Fruit fly (Drosophila melanogaster) whole organism, wandering third instar larva: ENCODE data around the gene CG4645.
A peak's percentile ranks its signal among the peaks of the same experiment; 100 is the strongest.

ENCODE experiments used
- Abd-B ChIP-seq: fragments of >200 bp; optimal IDR thresholded peaks from 2 replicates; lab custom pipeline; 2017; ENCODE audit warnings: missing biosample characterization, missing genetic modification characterization
- CG9705 ChIP-seq: fragments of 200-800 bp; sonication (Bioruptor generic); optimal IDR thresholded peaks from 2 replicates; lab custom pipeline; 2018; ENCODE audit warnings: missing biosample characterization, mild to moderate bottlenecking, missing genetic modification characterization
- CrebA ChIP-seq: fragments of 200-800 bp; sonication (Bioruptor generic); optimal IDR thresholded peaks from 2 replicates; lab custom pipeline; 2016; ENCODE audit warnings: missing biosample characterization, mild to moderate bottlenecking, missing genetic modification characterization, borderline replicate concordance
- Dfd ChIP-seq: fragments of >200 bp; optimal IDR thresholded peaks from 2 replicates; lab custom pipeline; 2017; ENCODE audit warnings: missing biosample characterization, missing genetic modification characterization
- Dif ChIP-seq: fragments of 200-275, 200-300 bp; sonication (Bioruptor generic); optimal IDR thresholded peaks from 2 replicates; lab custom pipeline; 2018; ENCODE audit warnings: missing biosample characterization, missing genetic modification characterization; ENCODE audit not compliant: partially characterized antibody
- HLH106 ChIP-seq: fragments of 200-800 bp; optimal IDR thresholded peaks from 3 replicates; lab custom pipeline; 2019; ENCODE audit warnings: missing biosample characterization, mild to moderate bottlenecking, missing genetic modification characterization, moderate library complexity
- Hnf4 ChIP-seq: fragments of 200-800 bp; sonication (Bioruptor generic); optimal IDR thresholded peaks from 2 replicates; lab custom pipeline; 2016; ENCODE audit warnings: missing biosample characterization, mild to moderate bottlenecking, missing genetic modification characterization
- Hr78 ChIP-seq: fragments of >200 bp; optimal IDR thresholded peaks from 2 replicates; lab custom pipeline; 2017; ENCODE audit warnings: missing biosample characterization, missing genetic modification characterization
- Hr83 ChIP-seq: fragments of 200-300 bp; sonication (Bioruptor generic); optimal IDR thresholded peaks from 2 replicates; lab custom pipeline; 2016; ENCODE audit warnings: missing biosample characterization, mild to moderate bottlenecking, missing genetic modification characterization, moderate library complexity; ENCODE audit not compliant: poor library complexity, severe bottlenecking
- Jra ChIP-seq: sonication (Bioruptor generic); optimal IDR thresholded peaks from 2 replicates; lab custom pipeline; 2016; ENCODE audit warnings: missing biosample characterization, missing genetic modification characterization
- Mio ChIP-seq: sonication (Bioruptor generic); optimal IDR thresholded peaks from 2 replicates; lab custom pipeline; 2016; ENCODE audit warnings: missing biosample characterization, missing genetic modification characterization
- Myc ChIP-seq: fragments of >200 bp; optimal IDR thresholded peaks from 2 replicates; lab custom pipeline; 2017
- N ChIP-seq: fragments of >200 bp; optimal IDR thresholded peaks from 2 replicates; lab custom pipeline; 2018; ENCODE audit warnings: missing biosample characterization, missing external identifiers, missing genetic modification characterization
- OdsH ChIP-seq: fragments of 200-800 bp; sonication (Bioruptor generic); optimal IDR thresholded peaks from 2 replicates; lab custom pipeline; 2016; ENCODE audit warnings: missing biosample characterization, mild to moderate bottlenecking, missing genetic modification characterization
- Rel ChIP-seq, 2 experiments: fragments of 200-800 bp; sonication (Bioruptor generic) in 1 of 2; optimal IDR thresholded peaks; 2 replicates in 1 of 2; 3 replicates in 1 of 2; lab custom pipeline; 2016 to 2019; ENCODE audit warnings: mild to moderate bottlenecking in 2 of 2, missing biosample characterization in 2 of 2, missing genetic modification characterization in 2 of 2, moderate library complexity in 1 of 2
- Sp1 ChIP-seq: fragments of 200-800 bp; sonication (Bioruptor generic); optimal IDR thresholded peaks from 3 replicates; lab custom pipeline; 2019; ENCODE audit warnings: missing biosample characterization, mild to moderate bottlenecking, missing genetic modification characterization, moderate library complexity
- Vsx2 ChIP-seq: fragments of 200-300, 225-300 bp; sonication (Bioruptor generic); optimal IDR thresholded peaks from 2 replicates; lab custom pipeline; 2018; ENCODE audit warnings: missing biosample characterization, missing genetic modification characterization; ENCODE audit not compliant: partially characterized antibody
- br ChIP-seq: fragments of 200-800 bp; sonication (Bioruptor generic); optimal IDR thresholded peaks from 2 replicates; lab custom pipeline; 2016; ENCODE audit warnings: missing biosample characterization, missing genetic modification characterization
- brk ChIP-seq: fragments of 200-800 bp; sonication (Bioruptor generic); optimal IDR thresholded peaks from 2 replicates; lab custom pipeline; 2016; ENCODE audit warnings: missing biosample characterization, mild to moderate bottlenecking, missing genetic modification characterization
- dl ChIP-seq, 2 experiments: fragments of 175-275, 200-275 bp in 1 of 2; fragments of 200-275 bp in 1 of 2; sonication (Bioruptor generic); optimal IDR thresholded peaks; lab custom pipeline; 2018; ENCODE audit warnings: mild to moderate bottlenecking in 2 of 2, missing biosample characterization in 2 of 2, missing genetic modification characterization in 2 of 2, moderate library complexity in 2 of 2; ENCODE audit not compliant: partially characterized antibody in 2 of 2, insufficient read depth in 1 of 2
- dmrt93B ChIP-seq: fragments of 200-800 bp; sonication (Bioruptor generic); optimal IDR thresholded peaks from 2 replicates; lab custom pipeline; 2018; ENCODE audit warnings: missing biosample characterization, mild to moderate bottlenecking, missing genetic modification characterization
- dsf ChIP-seq: sonication (Bioruptor generic); optimal IDR thresholded peaks from 2 replicates; lab custom pipeline; 2016; ENCODE audit warnings: missing biosample characterization, missing genetic modification characterization, borderline replicate concordance
- ey ChIP-seq: fragments of 200-800 bp; sonication (Bioruptor generic); optimal IDR thresholded peaks from 2 replicates; lab custom pipeline; 2016; ENCODE audit warnings: missing biosample characterization, missing genetic modification characterization
- foxo ChIP-seq, 2 experiments: fragments of 200-800 bp; sonication (Bioruptor generic); optimal IDR thresholded peaks; 2 replicates in 1 of 2; 3 replicates in 1 of 2; lab custom pipeline; 2016 to 2017; ENCODE audit warnings: missing biosample characterization in 2 of 2, missing genetic modification characterization in 2 of 2
- fru ChIP-seq: fragments of 200-800 bp; sonication (Bioruptor generic); optimal IDR thresholded peaks from 3 replicates; lab custom pipeline; 2016; ENCODE audit warnings: missing biosample characterization, mild to moderate bottlenecking, missing genetic modification characterization
- h ChIP-seq: fragments of 200-800 bp; sonication (Bioruptor generic); optimal IDR thresholded peaks from 3 replicates; lab custom pipeline; 2016; ENCODE audit warnings: missing biosample characterization, mild to moderate bottlenecking, missing genetic modification characterization
- pan ChIP-seq: fragments of >200 bp; optimal IDR thresholded peaks from 2 replicates; lab custom pipeline; 2017
- psq ChIP-seq: fragments of 200-800 bp; sonication (Bioruptor generic); optimal IDR thresholded peaks from 3 replicates; lab custom pipeline; 2017; ENCODE audit warnings: missing biosample characterization, mild to moderate bottlenecking, missing genetic modification characterization, moderate library complexity
- rgr ChIP-seq: fragments of 200-800 bp; sonication (Bioruptor generic); optimal IDR thresholded peaks from 3 replicates; lab custom pipeline; 2016; ENCODE audit warnings: missing biosample characterization, mild to moderate bottlenecking, missing genetic modification characterization
- sage ChIP-seq: fragments of 200-800 bp; sonication (Bioruptor generic); optimal IDR thresholded peaks from 2 replicates; lab custom pipeline; 2016; ENCODE audit warnings: missing biosample characterization, mild to moderate bottlenecking, missing genetic modification characterization
- sv ChIP-seq: fragments of 200-800 bp; sonication (Bioruptor generic); optimal IDR thresholded peaks from 3 replicates; lab custom pipeline; 2016; ENCODE audit warnings: missing biosample characterization, missing genetic modification characterization
- tai ChIP-seq: sonication (Bioruptor generic); optimal IDR thresholded peaks from 2 replicates; lab custom pipeline; 2016; ENCODE audit warnings: missing biosample characterization, missing genetic modification characterization
- usp ChIP-seq: fragments of >200 bp; optimal IDR thresholded peaks from 2 replicates; lab custom pipeline; 2017; ENCODE audit warnings: missing biosample characterization, missing genetic modification characterization
- woc ChIP-seq: sonication (Bioruptor generic); optimal IDR thresholded peaks from 2 replicates; lab custom pipeline; 2016; ENCODE audit warnings: missing biosample characterization, mild to moderate bottlenecking, missing genetic modification characterization

CG4645 gene

DNA sequence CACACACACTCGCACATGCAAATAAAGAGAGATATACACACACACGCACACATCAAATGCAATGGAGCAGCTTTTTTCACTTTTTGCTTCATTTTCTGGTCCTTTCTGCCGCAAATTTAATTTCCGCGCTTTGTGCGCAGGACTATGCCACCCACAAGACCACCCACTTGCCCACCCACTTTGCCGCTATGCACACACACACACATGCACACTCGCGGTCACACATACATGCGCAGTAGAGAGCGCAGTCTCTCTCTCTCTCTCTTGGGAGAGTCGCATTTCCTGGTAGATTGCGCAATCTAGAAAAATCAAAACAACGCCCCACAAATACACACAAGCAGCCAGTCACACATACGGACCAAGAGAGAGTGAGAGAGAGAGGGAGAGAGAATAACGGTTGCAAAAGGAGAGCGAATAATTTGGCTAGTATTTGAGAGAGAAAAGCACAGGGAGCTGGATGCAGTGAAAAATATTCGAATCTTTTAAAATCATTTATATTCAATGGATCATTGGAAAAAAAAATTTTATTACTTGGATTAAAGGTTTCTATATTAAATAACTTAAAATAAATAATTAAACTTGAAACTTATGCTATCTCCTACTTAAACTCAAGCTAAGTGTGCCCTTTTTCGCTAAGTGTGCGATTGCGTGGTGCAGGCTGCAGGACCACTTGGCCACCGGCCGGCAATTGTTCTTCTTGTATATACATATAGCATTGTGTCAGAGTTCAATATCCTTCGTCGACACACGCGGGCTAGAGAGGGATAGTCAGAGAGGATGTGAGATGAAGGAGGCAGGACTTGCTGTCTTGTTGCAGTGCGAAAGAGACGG lies 15.9 kb downstream of the CG4645 start:
- peak; percentile 37 for TF ChIP-seq Dfd
- no peak for TF ChIP-seq dl (GFP tag; optimal IDR thresholded peaks at IDR 0.05; lab: Kevin White, UChicago; ENCODE audit: insufficient read depth in 1 of 2, partially characterized antibody in 2 of 2)
- no peak for TF ChIP-seq Vsx2 (GFP tag; lab: Kevin White, UChicago)
- TF ChIP-seq sv (GFP tag; lab: Kevin White, UChicago) = peak; percentile 13
- TF ChIP-seq h (GFP tag; lab: Kevin White, UChicago) = peak; percentile 1
- no peak for TF ChIP-seq usp (GFP tag; lab: Kevin White, UChicago)
- no peak for TF ChIP-seq Hr78
- no peak for TF ChIP-seq br (GFP tag; lab: Kevin White, UChicago)
- TF ChIP-seq sage = no peak
- TF ChIP-seq foxo (GFP tag; optimal IDR thresholded peaks at IDR 0.05; lab: Kevin White, UChicago) = peak in 1 of 2 experiments; percentile 61
- peak; percentile 30 for TF ChIP-seq HLH106
- no peak for TF ChIP-seq woc (GFP tag; lab: Kevin White, UChicago)
- TF ChIP-seq psq (GFP tag; lab: Kevin White, UChicago) = peak; percentile 23
- no peak for TF ChIP-seq ey (GFP tag; lab: Kevin White, UChicago)
- no peak for TF ChIP-seq Mio
- TF ChIP-seq rgr = no peak
- peak; percentile 53 for TF ChIP-seq fru (GFP tag; lab: Kevin White, UChicago)
- no peak for TF ChIP-seq Jra (GFP tag; lab: Kevin White, UChicago)
- TF ChIP-seq CG9705 = no peak
- no peak for TF ChIP-seq N (GFP tag; lab: Kevin White, UChicago)
- peak; percentile 12 for TF ChIP-seq OdsH
- TF ChIP-seq Hr83 = no peak
- no peak for TF ChIP-seq Rel (GFP tag; optimal IDR thresholded peaks at IDR 0.05; lab: Kevin White, UChicago)
- no peak for TF ChIP-seq Rel (tag; optimal IDR thresholded peaks at IDR 0.05; lab: Kevin White, UChicago)
- TF ChIP-seq Dif (GFP tag; lab: Kevin White, UChicago) = no peak
- peak; percentile 44 for TF ChIP-seq Sp1
- no peak for TF ChIP-seq dsf (GFP tag; lab: Kevin White, UChicago)
- no peak for TF ChIP-seq tai
- TF ChIP-seq brk (GFP tag; lab: Kevin White, UChicago) = no peak
- no peak for TF ChIP-seq dmrt93B
- TF ChIP-seq Hnf4 (GFP tag; lab: Kevin White, UChicago) = no peak
- TF ChIP-seq Abd-B (GFP tag; lab: Kevin White, UChicago) = no peak

DNA sequence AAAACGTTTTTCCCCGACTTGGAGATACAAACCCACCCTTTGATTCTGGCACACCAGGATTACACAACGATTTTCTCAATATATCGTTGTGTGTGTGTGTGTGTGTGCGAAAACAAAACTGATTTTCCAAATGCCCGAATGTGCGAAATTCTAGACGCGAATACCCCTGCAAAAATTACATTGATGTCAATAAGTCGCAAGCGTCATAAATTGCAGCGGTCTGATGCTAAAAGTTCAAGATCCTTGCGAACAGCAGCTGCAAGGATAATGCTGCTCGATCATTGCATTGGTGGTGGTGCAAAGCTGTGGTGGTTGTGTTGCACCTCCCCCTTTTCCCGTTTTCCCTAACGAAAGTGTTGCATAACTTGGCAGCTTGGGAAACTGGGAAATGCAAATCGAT lies 17.9 kb downstream of the CG4645 start:
- TF ChIP-seq N (GFP tag; lab: Kevin White, UChicago) (no peak), Hr78 (no peak), CG9705 (no peak), tai (no peak), usp (GFP tag; lab: Kevin White, UChicago) (no peak), Sp1 (no peak), pan (no peak), foxo (GFP tag; optimal IDR thresholded peaks at IDR 0.05; lab: Kevin White, UChicago) (no peak), CrebA (GFP tag; lab: Kevin White, UChicago) (no peak), sv (GFP tag; lab: Kevin White, UChicago) (no peak), Myc (lab: Kevin White, UChicago) (no peak), dmrt93B (no peak), Dfd (no peak), fru (GFP tag; lab: Kevin White, UChicago) (no peak), sage (no peak)
- TF ChIP-seq, all 38 proteins: peak for 0

DNA sequence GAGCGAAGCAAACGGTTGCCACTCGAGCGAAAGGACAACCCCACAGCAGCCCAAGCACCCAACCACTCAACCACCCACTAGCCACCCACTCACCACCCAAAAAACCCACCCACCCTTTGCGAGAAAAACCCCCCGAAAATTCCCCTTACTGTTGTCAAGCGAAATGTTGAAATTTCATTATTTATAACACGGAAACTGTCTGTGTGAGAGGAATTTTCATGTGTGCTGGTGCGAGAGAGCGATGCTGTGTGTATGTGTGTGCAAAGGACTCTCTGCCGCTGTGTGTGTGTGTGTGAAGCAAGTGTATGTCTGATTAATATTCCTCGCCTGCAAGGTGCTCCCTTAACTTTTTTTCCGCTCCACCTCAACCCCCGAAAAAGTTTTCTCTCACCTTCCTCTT lies 20.1 kb downstream of the CG4645 start:
- TF ChIP-seq Vsx2 (GFP tag; lab: Kevin White, UChicago) (no peak), psq (GFP tag; lab: Kevin White, UChicago) (no peak), N (GFP tag; lab: Kevin White, UChicago) (no peak), usp (GFP tag; lab: Kevin White, UChicago) (no peak), Rel (GFP tag; optimal IDR thresholded peaks at IDR 0.05; lab: Kevin White, UChicago) (no peak), Rel (tag; optimal IDR thresholded peaks at IDR 0.05; lab: Kevin White, UChicago) (no peak), fru (GFP tag; lab: Kevin White, UChicago) (no peak), sv (GFP tag; lab: Kevin White, UChicago) (no peak)
- TF ChIP-seq, all 38 proteins: peak for 0
